Fruit fly (Drosophila melanogaster): ENCODE results near the gene PolD1.

Gene PolD1

DNA sequence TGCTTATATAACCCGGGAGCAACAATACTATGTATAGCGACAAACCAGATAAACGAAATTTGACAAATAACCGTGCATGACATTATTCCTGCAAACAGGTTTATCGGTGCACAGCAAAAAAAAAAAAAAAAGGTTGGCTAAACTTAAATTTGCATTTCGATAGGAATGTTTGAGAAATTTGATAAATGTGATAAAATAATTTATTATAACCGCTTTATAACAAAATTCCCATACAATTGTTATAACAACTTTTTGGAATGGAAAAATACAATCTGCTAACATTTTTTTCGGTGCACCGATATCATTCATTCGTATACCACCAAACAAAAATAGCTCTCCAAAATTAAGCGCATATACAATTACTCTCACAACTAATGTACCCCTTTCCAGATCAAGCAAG lies 10.1 kb downstream of the PolD1 start (continued):
- TF ChIP-seq Stat92E (GFP tag; optimal IDR thresholded peaks at IDR 0.05): no peak
- TF ChIP-seq Fer3 (tag; optimal IDR thresholded peaks at IDR 0.05): peak; percentile 69
- TF ChIP-seq CG9727 (GFP tag; optimal IDR thresholded peaks at IDR 0.05): peak; percentile 54
- TF ChIP-seq Rx (GFP tag; IDR thresholded peaks at IDR 0.05): peak; percentile 27; the same call in 1 of the 2 replicates
- TF ChIP-seq NK7.1 (GFP tag; optimal IDR thresholded peaks at IDR 0.05): peak; percentile 8
- peak; percentile 76 for TF ChIP-seq dysf (GFP tag; IDR thresholded peaks at IDR 0.05)
- peak; percentile 77 for TF ChIP-seq lmd (GFP tag; IDR thresholded peaks at IDR 0.05)
- no peak for TF ChIP-seq CG17186 (GFP tag; optimal IDR thresholded peaks at IDR 0.05)
- TF ChIP-seq bbx (GFP tag; IDR thresholded peaks at IDR 0.05; ENCODE audit: partially characterized antibody): no peak
- no peak for TF ChIP-seq CG15011 (GFP tag; optimal IDR thresholded peaks at IDR 0.05)
- TF ChIP-seq disco-r (GFP tag; optimal IDR thresholded peaks at IDR 0.05): no peak
- no peak for TF ChIP-seq eyg (GFP tag; optimal IDR thresholded peaks at IDR 0.05)
- 0 out of 2 replicates have a peak, but pooled peaks have one; percentile 7 for TF ChIP-seq toy (GFP tag; IDR thresholded peaks at IDR 0.05)
- TF ChIP-seq onecut (GFP tag; IDR thresholded peaks at IDR 0.05): 0 out of 2 replicates have a peak, but pooled peaks have one; percentile 8
- TF ChIP-seq CG6272 (GFP tag; IDR thresholded peaks at IDR 0.05): peak; percentile 65
- peak; percentile 42 for TF ChIP-seq CG4820 (GFP tag; optimal IDR thresholded peaks at IDR 0.05)
- peak; percentile 63; the same call in 2 of the 3 replicates for TF ChIP-seq CG11093 (GFP tag; IDR thresholded peaks at IDR 0.05)
- TF ChIP-seq Hr39 (optimal IDR thresholded peaks at IDR 0.05): no peak
- peak; percentile 12 for TF ChIP-seq CG12104 (GFP tag; optimal IDR thresholded peaks at IDR 0.05)
- TF ChIP-seq Rfx (GFP tag; IDR thresholded peaks at IDR 0.05): peak; percentile 79
- peak; percentile 21 for TF ChIP-seq CG18476 (GFP tag; optimal IDR thresholded peaks at IDR 0.05)
- TF ChIP-seq CG6813 (GFP tag; optimal IDR thresholded peaks at IDR 0.05): peak; percentile 20
- TF ChIP-seq Mes4 (GFP tag; optimal IDR thresholded peaks at IDR 0.05): no peak
- TF ChIP-seq CG13296 (GFP tag; optimal IDR thresholded peaks at IDR 0.05): peak; percentile 39
- TF ChIP-seq aop (GFP tag; IDR thresholded peaks at IDR 0.05): no peak
- peak; percentile 66 for TF ChIP-seq CG18262 (tag; optimal IDR thresholded peaks at IDR 0.05)
- peak; percentile 35 for TF ChIP-seq CG3281 (GFP tag; optimal IDR thresholded peaks at IDR 0.05)
- no peak for TF ChIP-seq CrebB (tag; optimal IDR thresholded peaks at IDR 0.05)
- no peak for TF ChIP-seq CG8281 (tag; optimal IDR thresholded peaks at IDR 0.05)
- TF ChIP-seq nau (GFP tag; optimal IDR thresholded peaks at IDR 0.05): no peak
- no peak for TF ChIP-seq Usf (GFP tag; optimal IDR thresholded peaks at IDR 0.05)
- peak; percentile 41; the same call in 1 of the 2 replicates for TF ChIP-seq CG31224 (GFP tag; IDR thresholded peaks at IDR 0.05)
- peak; percentile 18 for TF ChIP-seq CG10654 (GFP tag; optimal IDR thresholded peaks at IDR 0.05)
- peak; percentile 35 for TF ChIP-seq CG13624 (GFP tag; optimal IDR thresholded peaks at IDR 0.05)
- TF ChIP-seq gem (tag; optimal IDR thresholded peaks at IDR 0.05): no peak
- no peak for TF ChIP-seq wdn (GFP tag; IDR thresholded peaks at IDR 0.05)
- TF ChIP-seq PHDP (tag; optimal IDR thresholded peaks at IDR 0.05): peak; percentile 53
- TF ChIP-seq sisA (GFP tag; IDR thresholded peaks at IDR 0.05): peak; percentile 42
- peak; percentile 64; the same call in 2 of the 3 replicates for TF ChIP-seq ase (GFP tag; IDR thresholded peaks at IDR 0.05)
- peak; percentile 21 for TF ChIP-seq ems (GFP tag; optimal IDR thresholded peaks at IDR 0.05)
- TF ChIP-seq CG1529 (GFP tag; optimal IDR thresholded peaks at IDR 0.05): no peak
- no peak; the same call in 1 of the 2 replicates for TF ChIP-seq MBD-R2 (GFP tag; IDR thresholded peaks at IDR 0.05)
- peak; percentile 50 for TF ChIP-seq esg (GFP tag; conservative IDR thresholded peaks at IDR 0.05)
- peak; percentile 21 for TF ChIP-seq mam (GFP tag; optimal IDR thresholded peaks at IDR 0.05)
- peak; percentile 49 for TF ChIP-seq CG1233 (GFP tag; optimal IDR thresholded peaks at IDR 0.05)
- peak; percentile 71 for TF ChIP-seq CG17359 (tag; optimal IDR thresholded peaks at IDR 0.05)
- peak; percentile 31; the same call in 1 of the 2 replicates for TF ChIP-seq danr (GFP tag; IDR thresholded peaks at IDR 0.05)
- TF ChIP-seq CG7928 (GFP tag; optimal IDR thresholded peaks at IDR 0.05): no peak
- no peak for TF ChIP-seq CG12071 (GFP tag; optimal IDR thresholded peaks at IDR 0.05)
- no peak for TF ChIP-seq seq (GFP tag; IDR thresholded peaks at IDR 0.05)
- no peak for TF ChIP-seq stwl (tag; optimal IDR thresholded peaks at IDR 0.05)
- TF ChIP-seq dati (GFP tag; IDR thresholded peaks at IDR 0.05): no peak
